Worm (Caenorhabditis elegans): ENCODE measurements around the gene F13D11.3.

ce11 chrX:5831827-5832226 is 26.1 kb upstream of the F13D11.3 start:
- TF ChIP-seq ztf-29 (GFP tag; IDR thresholded peaks at IDR 0.05) (no peak), tab-1 (GFP tag; IDR thresholded peaks at IDR 0.05) (no peak), klf-2 (GFP tag; conservative IDR thresholded peaks at IDR 0.05) (no peak)
